Worm (Caenorhabditis elegans): ENCODE measurements around the gene pho-7.

Gene pho-7

ce11 chrX:10958427-10958826, 17.3 kb upstream of the pho-7 start, which contains the start of gene nlp-19:
Gene nlp-19 (plus strand): TSS chrX:10958727.
- TF ChIP-seq lin-32 (GFP tag; optimal IDR thresholded peaks at IDR 0.05), result no peak
- TF ChIP-seq blmp-1 (tag; optimal IDR thresholded peaks at IDR 0.05), result no peak
- TF ChIP-seq unc-62 (GFP tag; optimal IDR thresholded peaks at IDR 0.05), result no peak
- no peak for TF ChIP-seq mab-5 (tag; optimal IDR thresholded peaks at IDR 0.05)
- TF ChIP-seq zip-8 (tag; optimal IDR thresholded peaks at IDR 0.05), result no peak
- no peak for TF ChIP-seq unc-120 (tag; optimal IDR thresholded peaks at IDR 0.05; ENCODE audit: poor library complexity, severe bottlenecking)
- TF ChIP-seq ceh-39 (tag; optimal IDR thresholded peaks at IDR 0.05), result no peak
- no peak for TF ChIP-seq mls-2 (tag; optimal IDR thresholded peaks at IDR 0.05)
- no peak for TF ChIP-seq nhr-12 (tag; optimal IDR thresholded peaks at IDR 0.05)
- no peak for TF ChIP-seq flh-1 (GFP tag; optimal IDR thresholded peaks at IDR 0.05)
- no peak for TF ChIP-seq ceh-43 (GFP tag; optimal IDR thresholded peaks at IDR 0.05)
- no peak for TF ChIP-seq nhr-76 (tag; optimal IDR thresholded peaks at IDR 0.05)
- no peak for TF ChIP-seq drap-1 (GFP tag; optimal IDR thresholded peaks at IDR 0.05)
- TF ChIP-seq lsy-2 (tag; optimal IDR thresholded peaks at IDR 0.05), result no peak
- no peak for TF ChIP-seq mep-1 (tag; optimal IDR thresholded peaks at IDR 0.05)
- TF ChIP-seq ces-1 (GFP tag; optimal IDR thresholded peaks at IDR 0.05), result no peak
- TF ChIP-seq tbx-8 (GFP tag; optimal IDR thresholded peaks at IDR 0.05), result no peak
- TF ChIP-seq sem-2 (GFP tag; optimal IDR thresholded peaks at IDR 0.05), result no peak
- TF ChIP-seq cnd-1 (tag; optimal IDR thresholded peaks at IDR 0.05), result no peak
- no peak for TF ChIP-seq elt-3 (tag; optimal IDR thresholded peaks at IDR 0.05)

DNA sequence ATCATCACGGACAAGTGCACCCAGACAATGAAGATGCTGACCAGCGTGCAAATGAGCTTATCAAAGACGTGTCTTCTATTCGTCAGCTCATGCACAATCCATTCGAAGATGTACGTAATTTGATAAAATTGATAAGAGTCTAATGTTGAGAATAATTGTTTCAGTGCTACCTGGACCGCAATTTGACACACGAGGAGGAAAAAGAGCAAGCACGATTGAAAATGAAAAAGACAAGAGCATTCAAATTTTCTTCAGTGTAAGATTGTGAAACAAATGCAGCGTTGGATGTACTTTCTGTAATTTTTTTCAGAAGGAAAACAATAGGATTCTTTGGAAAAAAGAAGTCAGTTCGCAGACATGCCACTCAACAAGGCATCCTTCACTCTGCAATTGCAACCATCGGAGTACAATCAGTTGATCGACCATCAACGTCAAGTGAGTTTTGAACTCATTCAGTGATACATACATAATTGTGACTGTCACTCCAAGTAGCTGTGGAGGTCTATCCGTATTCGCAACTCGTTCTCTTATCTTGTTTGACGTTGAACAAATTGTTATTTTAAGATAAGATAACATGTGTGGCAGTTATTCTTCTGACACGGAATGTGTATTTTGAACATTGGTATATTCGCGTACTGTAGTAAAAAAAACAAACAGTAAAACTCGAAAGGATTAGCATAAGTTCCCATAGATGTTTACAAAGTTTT, 16.0 kb upstream of the pho-7 start:
- TF ChIP-seq M03D4.4 (tag; optimal IDR thresholded peaks at IDR 0.05) (no peak), ceh-43 (GFP tag; optimal IDR thresholded peaks at IDR 0.05) (no peak), tbx-8 (GFP tag; optimal IDR thresholded peaks at IDR 0.05) (no peak), bed-3 (GFP tag; optimal IDR thresholded peaks at IDR 0.05) (no peak), lin-32 (GFP tag; optimal IDR thresholded peaks at IDR 0.05) (no peak), flh-1 (GFP tag; optimal IDR thresholded peaks at IDR 0.05) (no peak)

ce11 chrX:10953834-10954233, 12.7 kb upstream of the pho-7 start, which contains the start of gene pbo-4:
Gene pbo-4 (plus strand): TSS chrX:10954134.
- TF ChIP-seq mab-5 (tag; optimal IDR thresholded peaks at IDR 0.05) (no peak), ces-1 (GFP tag; optimal IDR thresholded peaks at IDR 0.05) (no peak), nhr-237 (tag; optimal IDR thresholded peaks at IDR 0.05) (no peak), mls-2 (tag; optimal IDR thresholded peaks at IDR 0.05) (no peak), hlh-1 (tag; optimal IDR thresholded peaks at IDR 0.05) (no peak), elt-3 (tag; optimal IDR thresholded peaks at IDR 0.05) (no peak), lin-32 (GFP tag; optimal IDR thresholded peaks at IDR 0.05) (no peak), sem-2 (GFP tag; optimal IDR thresholded peaks at IDR 0.05) (no peak), unc-62 (GFP tag; optimal IDR thresholded peaks at IDR 0.05) (no peak), ztf-11 (tag; optimal IDR thresholded peaks at IDR 0.05) (no peak), bed-3 (GFP tag; optimal IDR thresholded peaks at IDR 0.05) (no peak), lin-13 (tag; optimal IDR thresholded peaks at IDR 0.05) (no peak), nhr-76 (tag; optimal IDR thresholded peaks at IDR 0.05) (no peak), tbx-8 (GFP tag; optimal IDR thresholded peaks at IDR 0.05) (no peak), ceh-39 (tag; optimal IDR thresholded peaks at IDR 0.05) (no peak), flh-1 (GFP tag; optimal IDR thresholded peaks at IDR 0.05) (no peak), nhr-28 (tag; optimal IDR thresholded peaks at IDR 0.05) (no peak), elt-1 (tag; optimal IDR thresholded peaks at IDR 0.05; ENCODE audit: borderline replicate concordance, insufficient read depth) (no peak)

DNA sequence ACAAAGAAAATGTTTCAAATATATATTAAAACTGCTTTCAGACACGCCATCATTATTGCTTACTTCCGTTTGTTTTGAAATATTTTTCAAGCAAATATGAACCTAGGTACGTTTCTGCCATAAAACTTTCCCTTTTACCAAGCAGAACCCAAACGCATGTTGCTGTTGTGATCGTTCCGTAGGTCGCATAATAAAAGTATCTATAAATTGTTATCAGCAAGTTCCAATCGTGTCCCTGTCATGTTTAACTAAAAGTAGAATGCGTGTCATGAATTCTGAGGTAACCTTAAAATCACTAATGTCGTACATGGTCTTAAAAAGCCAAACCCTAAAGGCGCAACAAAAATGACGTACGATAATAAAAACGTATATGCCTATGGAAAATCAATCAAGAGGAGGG, 10.8 kb upstream of the pho-7 start:
- TF ChIP-seq mls-2 (tag; optimal IDR thresholded peaks at IDR 0.05) (no peak), ces-1 (GFP tag; optimal IDR thresholded peaks at IDR 0.05) (no peak), nhr-76 (tag; optimal IDR thresholded peaks at IDR 0.05) (no peak), lsy-2 (tag; optimal IDR thresholded peaks at IDR 0.05) (no peak), nhr-2 (tag; optimal IDR thresholded peaks at IDR 0.05) (no peak), ceh-83 (GFP tag; optimal IDR thresholded peaks at IDR 0.05) (no peak), snpc-4 (tag; optimal IDR thresholded peaks at IDR 0.05) (no peak), M03D4.4 (tag; optimal IDR thresholded peaks at IDR 0.05) (no peak), ham-2 (GFP tag; optimal IDR thresholded peaks at IDR 0.05) (no peak), ceh-43 (GFP tag; optimal IDR thresholded peaks at IDR 0.05) (no peak), pha-4 (tag; optimal IDR thresholded peaks at IDR 0.05) (no peak)
